Worm (Caenorhabditis elegans): Measurements from ENCODE around the gene alh-3.
A peak's percentile ranks its signal among the peaks of the same experiment; 100 is the strongest.

alh-3 gene

ce11 chrIV:11022303-11022702 is at the start of gene alh-3:
TSS of gene alh-3 (plus strand) at chrIV:11022603.
- TF ChIP-seq ama-1 (optimal IDR thresholded peaks at IDR 0.05) (no peak), mab-5 (tag; optimal IDR thresholded peaks at IDR 0.05) (no peak), F13H6.1 (tag; optimal IDR thresholded peaks at IDR 0.05) (no peak), elt-1 (tag; optimal IDR thresholded peaks at IDR 0.05) (no peak), R02D3.7 (tag; optimal IDR thresholded peaks at IDR 0.05) (no peak), lin-13 (GFP tag; optimal IDR thresholded peaks at IDR 0.05) (no peak)

ce11 chrIV:10975968-10976367 is 46.4 kb upstream of the alh-3 start:
- TF ChIP-seq nhr-10 (tag; optimal IDR thresholded peaks at IDR 0.05) (no peak), unc-55 (GFP tag; optimal IDR thresholded peaks at IDR 0.05) (no peak), egl-27 (tag; optimal IDR thresholded peaks at IDR 0.05) (peak; percentile 46), nhr-129 (tag; optimal IDR thresholded peaks at IDR 0.05) (peak; percentile 50), nhr-25 (tag; optimal IDR thresholded peaks at IDR 0.05) (peak; percentile 87), mab-5 (tag; optimal IDR thresholded peaks at IDR 0.05) (no peak), ceh-16 (tag; optimal IDR thresholded peaks at IDR 0.05) (no peak), nhr-12 (tag; optimal IDR thresholded peaks at IDR 0.05) (no peak), alr-1 (tag; optimal IDR thresholded peaks at IDR 0.05) (no peak), crh-2 (tag; optimal IDR thresholded peaks at IDR 0.05) (peak; percentile 48), fos-1 (tag; optimal IDR thresholded peaks at IDR 0.05) (peak; percentile 54), lin-39 (tag; optimal IDR thresholded peaks at IDR 0.05) (no peak), elt-1 (tag; optimal IDR thresholded peaks at IDR 0.05) (no peak), nhr-6 (tag; optimal IDR thresholded peaks at IDR 0.05) (peak; percentile 59), C34F6.9 (tag; optimal IDR thresholded peaks at IDR 0.05) (no peak), sma-3 (GFP tag; optimal IDR thresholded peaks at IDR 0.05) (peak; percentile 91), blmp-1 (tag; optimal IDR thresholded peaks at IDR 0.05; ENCODE audit: insufficient read depth) (peak; percentile 85), lsy-2 (tag; optimal IDR thresholded peaks at IDR 0.05) (peak in 1 of 2 experiments; percentile 50), sem-4 (tag; optimal IDR thresholded peaks at IDR 0.05) (no peak), F13H6.1 (tag; optimal IDR thresholded peaks at IDR 0.05) (peak; percentile 21), Y55F3AM.14 (GFP tag; optimal IDR thresholded peaks at IDR 0.05) (peak; percentile 35), peb-1 (tag; optimal IDR thresholded peaks at IDR 0.05) (no peak), snpc-4 (tag; optimal IDR thresholded peaks at IDR 0.05) (no peak), nhr-77 (tag; optimal IDR thresholded peaks at IDR 0.05) (no peak), unc-39 (tag; optimal IDR thresholded peaks at IDR 0.05) (no peak), sma-9 (GFP tag; optimal IDR thresholded peaks at IDR 0.05) (peak; percentile 88), sma-9 (tag; optimal IDR thresholded peaks at IDR 0.05) (no peak), mdl-1 (tag; optimal IDR thresholded peaks at IDR 0.05) (peak in 1 of 2 experiments; percentile 14), nhr-21 (tag; optimal IDR thresholded peaks at IDR 0.05) (peak; percentile 75), gmeb-1 (tag; optimal IDR thresholded peaks at IDR 0.05) (peak; percentile 33), nhr-23 (tag; optimal IDR thresholded peaks at IDR 0.05) (no peak), ztf-1 (GFP tag; conservative IDR thresholded peaks at IDR 0.05) (no peak), lin-11 (tag; optimal IDR thresholded peaks at IDR 0.05) (no peak)

- TF ChIP-seq nhr-12 (tag; optimal IDR thresholded peaks at IDR 0.05) (no peak), sem-4 (tag; optimal IDR thresholded peaks at IDR 0.05) (no peak), nhr-25 (tag; optimal IDR thresholded peaks at IDR 0.05) (peak; percentile 85), egl-27 (tag; optimal IDR thresholded peaks at IDR 0.05) (no peak)
Observed at ce11 chrIV:10978641-10979040, 43.8 kb upstream of the alh-3 start.

- TF ChIP-seq R02D3.7 (tag; optimal IDR thresholded peaks at IDR 0.05), result no peak
- TF ChIP-seq lsy-2 (tag; optimal IDR thresholded peaks at IDR 0.05), result peak in 1 of 2 experiments; percentile 59
- TF ChIP-seq unc-62 (GFP tag; optimal IDR thresholded peaks at IDR 0.05), result no peak
- TF ChIP-seq ceh-82 (tag; optimal IDR thresholded peaks at IDR 0.05), result no peak
- TF ChIP-seq lin-13 (GFP tag; optimal IDR thresholded peaks at IDR 0.05), result no peak
- peak; percentile 66 for TF ChIP-seq nhr-129 (tag; optimal IDR thresholded peaks at IDR 0.05)
- TF ChIP-seq ceh-16 (tag; optimal IDR thresholded peaks at IDR 0.05), result no peak
- no peak for TF ChIP-seq egl-27 (tag; optimal IDR thresholded peaks at IDR 0.05)
- TF ChIP-seq F13H6.1 (tag; optimal IDR thresholded peaks at IDR 0.05), result peak; percentile 75
- peak; percentile 13 for TF ChIP-seq unc-55 (GFP tag; optimal IDR thresholded peaks at IDR 0.05)
- TF ChIP-seq sma-9 (GFP tag; optimal IDR thresholded peaks at IDR 0.05), result peak; percentile 16
- TF ChIP-seq sma-9 (tag; optimal IDR thresholded peaks at IDR 0.05), result no peak
- no peak for TF ChIP-seq lin-11 (tag; optimal IDR thresholded peaks at IDR 0.05)
- no peak for TF ChIP-seq ama-1 (optimal IDR thresholded peaks at IDR 0.05)
- TF ChIP-seq fos-1 (tag; optimal IDR thresholded peaks at IDR 0.05), result no peak
- no peak for TF ChIP-seq nhr-6 (tag; optimal IDR thresholded peaks at IDR 0.05)
- no peak for TF ChIP-seq crh-2 (tag; optimal IDR thresholded peaks at IDR 0.05)
- TF ChIP-seq nhr-12 (tag; optimal IDR thresholded peaks at IDR 0.05), result no peak
- TF ChIP-seq blmp-1 (tag; optimal IDR thresholded peaks at IDR 0.05; ENCODE audit: insufficient read depth), result no peak
- TF ChIP-seq C34F6.9 (tag; optimal IDR thresholded peaks at IDR 0.05), result peak; percentile 49
- TF ChIP-seq gmeb-1 (tag; optimal IDR thresholded peaks at IDR 0.05), result no peak
- TF ChIP-seq ZK546.5 (tag; optimal IDR thresholded peaks at IDR 0.05), result no peak
Observed at ce11 chrIV:10979689-10980088, 42.7 kb upstream of the alh-3 start.
